Worm (Caenorhabditis elegans) whole organism, early embryonic: ENCODE data around the gene mlc-6.

Source experiments
- ama-1 ChIP-seq: fragments of 150-350 bp; optimal IDR thresholded peaks from 2 replicates; lab custom pipeline; 2014
- ceh-36 ChIP-seq: sonication (generic microtip); optimal IDR thresholded peaks from 2 replicates; lab custom pipeline; 2016; ENCODE audit warnings: missing genetic modification characterization, inconsistent platforms, missing compliant biosample characterization
- hmbx-1 ChIP-seq: sonication (generic microtip); optimal IDR thresholded peaks from 2 replicates; lab custom pipeline; 2016; ENCODE audit warnings: mild to moderate bottlenecking, missing genetic modification characterization, missing compliant biosample characterization
- hnd-1 ChIP-seq: sonication (generic microtip); optimal IDR thresholded peaks from 2 replicates; lab custom pipeline; 2016; ENCODE audit warnings: missing genetic modification characterization, missing compliant biosample characterization
- sea-1 ChIP-seq: fragments of 200-800 bp; sonication (Bioruptor generic); conservative IDR thresholded peaks from 2 replicates; pipeline ENCODE4 v1.3.6; 2022; ENCODE audit warnings: missing genetic modification characterization, missing compliant biosample characterization
- tra-4 ChIP-seq: sonication (generic microtip); optimal IDR thresholded peaks from 2 replicates; lab custom pipeline; 2017; ENCODE audit warnings: missing genetic modification characterization, missing compliant biosample characterization

ce11 chrX:14225273-14225672 lies 21.1 kb downstream of the mlc-6 start, which contains the start of gene cyp-13B2:
- no peak for TF ChIP-seq ama-1 (lab: Kevin White, UChicago)
- TF ChIP-seq hmbx-1: no peak
- no peak for TF ChIP-seq sea-1 (GFP tag; lab: Robert Waterston, UW)
- TF ChIP-seq hnd-1 (tag; lab: Kevin White, UChicago): no peak
- no peak for TF ChIP-seq tra-4 (tag; lab: Kevin White, UChicago)
- TF ChIP-seq ceh-36 (tag; lab: Kevin White, UChicago): no peak
